Worm (Caenorhabditis elegans): Measurements from ENCODE around the gene F37A4.5.
A peak's percentile ranks its signal among the peaks of the same experiment; 100 is the strongest.

The F37A4.5 gene

ce11 chrIII:6711590-6711989 is at the start of gene F37A4.5:
Gene F37A4.5, plus strand, starts transcription at chrIII:6711890.
- TF ChIP-seq F13H6.1 (tag; optimal IDR thresholded peaks at IDR 0.05) (no peak), elt-1 (tag; optimal IDR thresholded peaks at IDR 0.05) (no peak), zag-1 (tag; optimal IDR thresholded peaks at IDR 0.05) (no peak), snpc-4 (tag; optimal IDR thresholded peaks at IDR 0.05) (no peak), sma-3 (GFP tag; optimal IDR thresholded peaks at IDR 0.05) (no peak), peb-1 (tag; optimal IDR thresholded peaks at IDR 0.05) (no peak), unc-55 (GFP tag; optimal IDR thresholded peaks at IDR 0.05) (no peak), crh-2 (tag; optimal IDR thresholded peaks at IDR 0.05) (no peak), dmd-4 (tag; optimal IDR thresholded peaks at IDR 0.05) (no peak)

ce11 chrIII:6670737-6671242 is 40.9 kb upstream of the F37A4.5 start:
- TF ChIP-seq lsy-2 (tag; optimal IDR thresholded peaks at IDR 0.05) (no peak), sma-9 (GFP tag; optimal IDR thresholded peaks at IDR 0.05) (no peak), sma-9 (tag; optimal IDR thresholded peaks at IDR 0.05) (no peak), ZK546.5 (tag; optimal IDR thresholded peaks at IDR 0.05) (no peak), unc-55 (GFP tag; optimal IDR thresholded peaks at IDR 0.05) (peak; percentile 5)

ce11 chrIII:6675460-6675859 is 36.2 kb upstream of the F37A4.5 start, which contains the start of gene rbf-1:
Gene rbf-1, plus strand, starts transcription at chrIII:6675760.
- TF ChIP-seq aly-2 (tag; optimal IDR thresholded peaks at IDR 0.05) (no peak), unc-55 (GFP tag; optimal IDR thresholded peaks at IDR 0.05) (peak; percentile 8), lsy-2 (tag; optimal IDR thresholded peaks at IDR 0.05) (no peak), lin-39 (tag; optimal IDR thresholded peaks at IDR 0.05) (no peak), unc-62 (GFP tag; optimal IDR thresholded peaks at IDR 0.05) (no peak)

- TF ChIP-seq F13H6.1 (tag; optimal IDR thresholded peaks at IDR 0.05), result no peak
- no peak for TF ChIP-seq aly-2 (tag; optimal IDR thresholded peaks at IDR 0.05)
These were observed 34.4 kb upstream of the F37A4.5 start for ce11 chrIII:6677304-6677703.

ce11 chrIII:6679323-6679722 is 32.4 kb upstream of the F37A4.5 start:
- TF ChIP-seq skn-1 (tag; optimal IDR thresholded peaks at IDR 0.05) (no peak), mdl-1 (tag; optimal IDR thresholded peaks at IDR 0.05) (no peak), nhr-25 (tag; optimal IDR thresholded peaks at IDR 0.05) (no peak), unc-62 (GFP tag; optimal IDR thresholded peaks at IDR 0.05) (no peak), blmp-1 (tag; optimal IDR thresholded peaks at IDR 0.05; ENCODE audit: insufficient read depth) (no peak), alr-1 (tag; optimal IDR thresholded peaks at IDR 0.05) (no peak), peb-1 (tag; optimal IDR thresholded peaks at IDR 0.05) (no peak), aly-2 (tag; optimal IDR thresholded peaks at IDR 0.05) (no peak), nhr-11 (tag; optimal IDR thresholded peaks at IDR 0.05) (no peak), nhr-6 (tag; optimal IDR thresholded peaks at IDR 0.05) (no peak)

- TF ChIP-seq ceh-82 (tag; optimal IDR thresholded peaks at IDR 0.05) (no peak), alr-1 (tag; optimal IDR thresholded peaks at IDR 0.05) (no peak), nhr-23 (tag; optimal IDR thresholded peaks at IDR 0.05) (no peak), F13H6.1 (tag; optimal IDR thresholded peaks at IDR 0.05) (no peak), nhr-12 (tag; optimal IDR thresholded peaks at IDR 0.05) (no peak), egl-27 (tag; optimal IDR thresholded peaks at IDR 0.05) (no peak), sma-3 (GFP tag; optimal IDR thresholded peaks at IDR 0.05) (no peak), zag-1 (tag; optimal IDR thresholded peaks at IDR 0.05) (no peak), nhr-25 (tag; optimal IDR thresholded peaks at IDR 0.05) (no peak)
These were observed 30.7 kb upstream of the F37A4.5 start for ce11 chrIII:6680963-6681362.

- TF ChIP-seq dmd-4 (tag; optimal IDR thresholded peaks at IDR 0.05), result no peak
- TF ChIP-seq ceh-16 (tag; optimal IDR thresholded peaks at IDR 0.05), result no peak
- no peak for TF ChIP-seq ceh-82 (tag; optimal IDR thresholded peaks at IDR 0.05)
- TF ChIP-seq blmp-1 (tag; optimal IDR thresholded peaks at IDR 0.05; ENCODE audit: insufficient read depth), result no peak
- no peak for TF ChIP-seq nhr-129 (tag; optimal IDR thresholded peaks at IDR 0.05)
- no peak for TF ChIP-seq nhr-25 (tag; optimal IDR thresholded peaks at IDR 0.05)
- no peak for TF ChIP-seq ztf-11 (tag; optimal IDR thresholded peaks at IDR 0.05)
- TF ChIP-seq nhr-12 (tag; optimal IDR thresholded peaks at IDR 0.05), result no peak
- TF ChIP-seq gmeb-1 (tag; optimal IDR thresholded peaks at IDR 0.05), result no peak
- no peak for TF ChIP-seq lin-39 (tag; optimal IDR thresholded peaks at IDR 0.05)
These were observed 29.9 kb upstream of the F37A4.5 start for ce11 chrIII:6681790-6682189.

Measured in whole organism, L2 larva.